Worm (Caenorhabditis elegans) whole organism, L3 larva: ENCODE results near the gene pfkb-1.2.

Experiments used
- R02D3.7 ChIP-seq: fragments of 150-350 bp; optimal IDR thresholded peaks from 2 replicates; lab custom pipeline; 2014; ENCODE audit warnings: missing biosample characterization, missing genetic modification characterization
- ZK546.5 ChIP-seq: sonication (generic microtip); optimal IDR thresholded peaks from 2 replicates; lab custom pipeline; 2017; ENCODE audit warnings: missing biosample characterization, missing genetic modification characterization
- aly-2 ChIP-seq: fragments of 150-350 bp; optimal IDR thresholded peaks from 2 replicates; lab custom pipeline; 2014; ENCODE audit warnings: missing biosample characterization, missing genetic modification characterization
- ama-1 ChIP-seq: fragments of 150-350 bp; optimal IDR thresholded peaks from 2 replicates; lab custom pipeline; 2018
- ceh-16 ChIP-seq: sonication (generic microtip); optimal IDR thresholded peaks from 2 replicates; lab custom pipeline; 2017; ENCODE audit warnings: missing biosample characterization, missing genetic modification characterization
- ceh-28 ChIP-seq: fragments of 150-350 bp; optimal IDR thresholded peaks from 2 replicates; lab custom pipeline; 2014; ENCODE audit warnings: missing biosample characterization, missing genetic modification reagents, missing genetic modification characterization
- ceh-82 ChIP-seq: fragments of 150-350 bp; optimal IDR thresholded peaks from 2 replicates; lab custom pipeline; 2014; ENCODE audit warnings: missing biosample characterization, missing genetic modification characterization
- ceh-9 ChIP-seq: sonication (generic microtip); optimal IDR thresholded peaks from 2 replicates; lab custom pipeline; 2018; ENCODE audit warnings: missing biosample characterization, missing genetic modification characterization
- daf-12 ChIP-seq: fragments of 150-350 bp; optimal IDR thresholded peaks from 2 replicates; lab custom pipeline; 2014; ENCODE audit warnings: missing biosample characterization, missing genetic modification reagents, missing genetic modification characterization
- egl-27 ChIP-seq: sonication (generic microtip); optimal IDR thresholded peaks from 4 replicates; lab custom pipeline; 2017; ENCODE audit warnings: missing biosample characterization, missing genetic modification reagents, missing genetic modification characterization
- egl-5 ChIP-seq: fragments of 150-350 bp; optimal IDR thresholded peaks from 2 replicates; lab custom pipeline; 2017; ENCODE audit warnings: missing biosample characterization, missing genetic modification reagents, missing genetic modification characterization, inconsistent platforms
- eor-1 ChIP-seq, 2 experiments: fragments of 150-350 bp; optimal IDR thresholded peaks; 2 replicates each; lab custom pipeline; 2014 to 2018; ENCODE audit warnings: missing biosample characterization in 2 of 2, missing genetic modification characterization in 2 of 2
- fkh-10 ChIP-seq: sonication (generic microtip); optimal IDR thresholded peaks from 2 replicates; lab custom pipeline; 2017; ENCODE audit warnings: missing biosample characterization, missing genetic modification reagents, missing genetic modification characterization
- fkh-2 ChIP-seq: fragments of 150-350 bp; optimal IDR thresholded peaks from 2 replicates; lab custom pipeline; 2014; ENCODE audit warnings: missing biosample characterization, missing genetic modification reagents, missing genetic modification characterization
- fos-1 ChIP-seq: fragments of 150-350 bp; optimal IDR thresholded peaks from 2 replicates; lab custom pipeline; 2014; ENCODE audit warnings: missing biosample characterization, missing genetic modification characterization
- hmg-11 ChIP-seq: sonication (generic microtip); optimal IDR thresholded peaks from 2 replicates; lab custom pipeline; 2016; ENCODE audit warnings: missing genetic modification characterization, missing compliant biosample characterization
- jun-1 ChIP-seq: fragments of 150-350 bp; optimal IDR thresholded peaks from 2 replicates; lab custom pipeline; 2014; ENCODE audit warnings: missing biosample characterization, missing genetic modification reagents, missing genetic modification characterization
- lin-15B ChIP-seq: fragments of 150-350 bp; optimal IDR thresholded peaks from 2 replicates; lab custom pipeline; 2014; ENCODE audit warnings: missing biosample characterization, missing genetic modification characterization
- lin-39 ChIP-seq: fragments of 150-350 bp; optimal IDR thresholded peaks from 2 replicates; lab custom pipeline; 2018; ENCODE audit warnings: missing biosample characterization, missing genetic modification reagents, missing genetic modification characterization
- lsy-12 ChIP-seq: sonication (generic microtip); optimal IDR thresholded peaks from 2 replicates; lab custom pipeline; 2016; ENCODE audit warnings: mild to moderate bottlenecking, missing genetic modification characterization, missing compliant biosample characterization
- mdl-1 ChIP-seq: fragments of 150-350 bp; optimal IDR thresholded peaks from 2 replicates; lab custom pipeline; 2014; ENCODE audit warnings: missing biosample characterization, missing genetic modification characterization
- mml-1 ChIP-seq: fragments of 150-350 bp; sonication (generic microtip); optimal IDR thresholded peaks from 3 replicates; lab custom pipeline; 2014; ENCODE audit warnings: missing biosample characterization, missing genetic modification characterization
- nfya-1 ChIP-seq: sonication (generic microtip); optimal IDR thresholded peaks from 2 replicates; lab custom pipeline; 2017; ENCODE audit warnings: missing genetic modification characterization, mild to moderate bottlenecking, missing compliant biosample characterization, antibody characterized with exemption, moderate library complexity; ENCODE audit not compliant: insufficient read depth
- nhr-11 ChIP-seq: fragments of 150-350 bp; optimal IDR thresholded peaks from 2 replicates; lab custom pipeline; 2014; ENCODE audit warnings: missing biosample characterization, missing genetic modification characterization
- nhr-12 ChIP-seq: fragments of 150-350 bp; optimal IDR thresholded peaks from 2 replicates; lab custom pipeline; 2014; ENCODE audit warnings: missing biosample characterization, missing genetic modification characterization
- nhr-23 ChIP-seq: fragments of 150-350 bp; optimal IDR thresholded peaks from 2 replicates; lab custom pipeline; 2014; ENCODE audit warnings: missing biosample characterization, missing genetic modification reagents, missing genetic modification characterization
- nhr-237 ChIP-seq: fragments of 150-350 bp; optimal IDR thresholded peaks from 2 replicates; lab custom pipeline; 2014; ENCODE audit warnings: missing biosample characterization, missing genetic modification characterization
- nhr-25 ChIP-seq: sonication (generic microtip); optimal IDR thresholded peaks from 2 replicates; lab custom pipeline; 2017; ENCODE audit warnings: missing biosample characterization, missing genetic modification characterization
- nhr-28 ChIP-seq: fragments of 150-350 bp; optimal IDR thresholded peaks from 2 replicates; lab custom pipeline; 2014; ENCODE audit warnings: missing biosample characterization, missing genetic modification characterization
- nhr-43 ChIP-seq: sonication (generic microtip); optimal IDR thresholded peaks from 2 replicates; lab custom pipeline; 2016; ENCODE audit warnings: mild to moderate bottlenecking, missing genetic modification characterization, missing compliant biosample characterization; ENCODE audit not compliant: poor library complexity, severe bottlenecking
- nhr-67 ChIP-seq: fragments of 150-350 bp; optimal IDR thresholded peaks from 2 replicates; lab custom pipeline; 2014; ENCODE audit warnings: missing biosample characterization, missing genetic modification characterization
- nhr-77 ChIP-seq: fragments of 150-350 bp; optimal IDR thresholded peaks from 2 replicates; lab custom pipeline; 2014; ENCODE audit warnings: missing biosample characterization, missing genetic modification characterization
- pha-4 ChIP-seq: fragments of 150-350 bp; optimal IDR thresholded peaks from 2 replicates; lab custom pipeline; 2014; ENCODE audit warnings: missing biosample characterization, missing genetic modification reagents, missing genetic modification characterization
- pqm-1 ChIP-seq: fragments of 150-350 bp; optimal IDR thresholded peaks from 2 replicates; lab custom pipeline; 2017; ENCODE audit warnings: missing biosample characterization, missing genetic modification characterization, inconsistent platforms
- sea-2 ChIP-seq: fragments of 150-350 bp; sonication (generic microtip); optimal IDR thresholded peaks from 4 replicates; lab custom pipeline; 2014; ENCODE audit warnings: missing biosample characterization, missing genetic modification reagents, missing genetic modification characterization
- skn-1 ChIP-seq: fragments of 150-350 bp; optimal IDR thresholded peaks from 2 replicates; lab custom pipeline; 2014; ENCODE audit warnings: missing biosample characterization, missing genetic modification characterization
- snpc-4 ChIP-seq: fragments of 150-350 bp; optimal IDR thresholded peaks from 2 replicates; lab custom pipeline; 2014; ENCODE audit warnings: missing biosample characterization, missing genetic modification characterization
- tbx-2 ChIP-seq: sonication (generic microtip); optimal IDR thresholded peaks from 2 replicates; lab custom pipeline; 2016; ENCODE audit warnings: mild to moderate bottlenecking, missing genetic modification characterization, missing compliant biosample characterization
- unc-39 ChIP-seq: sonication (generic microtip); optimal IDR thresholded peaks from 4 replicates; lab custom pipeline; 2017; ENCODE audit warnings: missing biosample characterization, missing genetic modification characterization
- unc-62 ChIP-seq: fragments of 150-350 bp; sonication (generic microtip); optimal IDR thresholded peaks from 4 replicates; lab custom pipeline; 2014; ENCODE audit warnings: missing biosample characterization, missing genetic modification reagents, missing genetic modification characterization
- zag-1 ChIP-seq: fragments of 150-350 bp; optimal IDR thresholded peaks from 2 replicates; lab custom pipeline; 2014; ENCODE audit warnings: missing biosample characterization, missing genetic modification characterization
- ztf-11 ChIP-seq: fragments of 150-350 bp; optimal IDR thresholded peaks from 2 replicates; lab custom pipeline; 2014; ENCODE audit warnings: missing biosample characterization, missing genetic modification characterization
- ztf-4 ChIP-seq: fragments of 150-350 bp; optimal IDR thresholded peaks from 2 replicates; lab custom pipeline; 2014; ENCODE audit warnings: missing biosample characterization, missing genetic modification characterization

The pfkb-1.2 gene

ce11 chrIV:5939908-5940307, 1.8 kb upstream of the pfkb-1.2 start:
- TF ChIP-seq jun-1 (tag; lab: Kevin White, UChicago), result no peak
- no peak for TF ChIP-seq mml-1
- no peak for TF ChIP-seq ceh-16 (tag; lab: Kevin White, UChicago)

- TF ChIP-seq ceh-16 (tag; lab: Kevin White, UChicago) (no peak), lin-15B (peak; percentile 22), jun-1 (tag; lab: Kevin White, UChicago) (no peak), ceh-28 (tag; lab: Kevin White, UChicago) (peak; percentile 21), nhr-23 (tag; lab: Kevin White, UChicago) (peak; percentile 17)
- TF ChIP-seq, all 47 proteins: peak for 3
Observed at ce11 chrIV:5940608-5941007, 1.1 kb upstream of the pfkb-1.2 start.

ce11 chrIV:5944172-5944571, 2.4 kb downstream of the pfkb-1.2 start:
- peak; percentile 3 for TF ChIP-seq lin-39
- TF ChIP-seq nhr-12 (tag; lab: Kevin White, UChicago), result no peak

- TF ChIP-seq fos-1 (tag; lab: Kevin White, UChicago) (no peak), pha-4 (tag; lab: Kevin White, UChicago) (no peak), ceh-16 (tag; lab: Kevin White, UChicago) (no peak), egl-5 (tag; lab: Kevin White, UChicago) (no peak), skn-1 (no peak), mml-1 (no peak), ZK546.5 (tag; lab: Kevin White, UChicago) (no peak), nhr-25 (no peak), ceh-82 (no peak), daf-12 (tag; lab: Kevin White, UChicago) (no peak)
Observed at ce11 chrIV:5945455-5945854, 3.7 kb downstream of the pfkb-1.2 start.

ce11 chrIV:5946602-5947444, 5.1 kb downstream of the pfkb-1.2 start, which contains the start of gene inx-7:
Gene inx-7 (minus strand): TSS chrIV:5946638.
- TF ChIP-seq fos-1 (tag; lab: Kevin White, UChicago) (no peak), nhr-237 (tag; lab: Kevin White, UChicago) (no peak), nhr-28 (tag; lab: Kevin White, UChicago) (no peak), tbx-2 (no peak), mdl-1 (tag; lab: Kevin White, UChicago) (no peak), eor-1 (tag; optimal IDR thresholded peaks at IDR 0.05; lab: Kevin White, UChicago) (no peak), snpc-4 (tag; lab: Kevin White, UChicago) (no peak), nfya-1 (tag; lab: Kevin White, UChicago) (no peak), lsy-12 (tag; lab: Kevin White, UChicago) (no peak), nhr-67 (no peak), sea-2 (GFP tag; lab: Kevin White, UChicago) (no peak), skn-1 (no peak), aly-2 (no peak), ZK546.5 (tag; lab: Kevin White, UChicago) (no peak), zag-1 (tag; lab: Kevin White, UChicago) (no peak), ztf-11 (no peak), egl-27 (tag; lab: Kevin White, UChicago) (no peak), egl-5 (tag; lab: Kevin White, UChicago) (no peak), ceh-82 (no peak), nhr-77 (tag; lab: Kevin White, UChicago) (no peak), nhr-25 (peak; percentile 3), ceh-9 (no peak), pha-4 (tag; lab: Kevin White, UChicago) (no peak), ceh-28 (tag; lab: Kevin White, UChicago) (no peak), ceh-16 (tag; lab: Kevin White, UChicago) (no peak), lin-15B (no peak), unc-39 (tag; lab: Kevin White, UChicago) (no peak), mml-1 (no peak), unc-62 (GFP tag; lab: Kevin White, UChicago) (no peak), R02D3.7 (tag; lab: Kevin White, UChicago) (peak; percentile 27), nhr-11 (tag; lab: Kevin White, UChicago) (no peak), ztf-4 (tag; lab: Kevin White, UChicago) (no peak), pqm-1 (no peak), daf-12 (tag; lab: Kevin White, UChicago) (no peak), fkh-2 (tag; lab: Kevin White, UChicago) (no peak), ama-1 (lab: Kevin White, UChicago) (peak; percentile 53), lin-39 (peak; percentile 6), fkh-10 (GFP tag; lab: Kevin White, UChicago) (no peak), hmg-11 (tag; lab: Kevin White, UChicago) (peak; percentile 4), nhr-43 (tag; lab: Kevin White, UChicago) (peak; percentile 32)
